Worm (Caenorhabditis elegans) whole organism, L4/young adult: ENCODE data around the gene K07H8.7.

Experiments used
- W03F9.2 ChIP-seq: fragments of 150-350 bp; optimal IDR thresholded peaks from 2 replicates; lab custom pipeline; 2014; ENCODE audit warnings: missing biosample characterization, missing genetic modification characterization
- him-1 ChIP-seq: sonication (generic microtip); optimal IDR thresholded peaks from 2 replicates; lab custom pipeline; 2016; ENCODE audit warnings: missing genotype, missing genetic modification reagents, missing genetic modification characterization, missing compliant biosample characterization

ce11 chrIV:8273334-8273733 is 13.5 kb upstream of the K07H8.7 start:
- no peak for TF ChIP-seq W03F9.2 (tag; lab: Kevin White, UChicago)
- no peak for TF ChIP-seq him-1 (tag; lab: Kevin White, UChicago)
